Fruit fly (Drosophila melanogaster) whole organism, prepupa: ENCODE results near the gene Qsox2.

Experiments used
- CG10631 ChIP-seq: fragments of 200-800 bp; sonication (Bioruptor generic); optimal IDR thresholded peaks from 2 replicates; lab custom pipeline; 2016; ENCODE audit warnings: missing biosample characterization, missing genetic modification characterization
- CG10669 ChIP-seq: fragments of 200-800 bp; sonication (Bioruptor generic); optimal IDR thresholded peaks from 3 replicates; lab custom pipeline; 2018; ENCODE audit warnings: missing biosample characterization, mild to moderate bottlenecking, missing genetic modification characterization, moderate library complexity
- CG11294 ChIP-seq: fragments of 200-800 bp; sonication (Bioruptor generic); IDR thresholded peaks from 2 replicates; pipeline ENCODE4 v1.3.6; 2022; ENCODE audit warnings: missing biosample characterization, missing genetic modification characterization
- CG11762 ChIP-seq: fragments of 200-800 bp; sonication (Bioruptor generic); optimal IDR thresholded peaks from 3 replicates; lab custom pipeline; 2016; ENCODE audit warnings: missing biosample characterization, missing genetic modification characterization; ENCODE audit not compliant: insufficient read depth
- CG11902 ChIP-seq: fragments of 200-800 bp; sonication (Bioruptor generic); optimal IDR thresholded peaks from 3 replicates; lab custom pipeline; 2016; ENCODE audit warnings: missing biosample characterization, missing genetic modification characterization
- CG15336 ChIP-seq: fragments of 200-800 bp; sonication (Bioruptor generic); IDR thresholded peaks from 2 replicates; pipeline ENCODE4 v1.3.6; 2022; ENCODE audit warnings: missing biosample characterization, missing genetic modification characterization
- CG16779 ChIP-seq: fragments of 200-800 bp; sonication (Bioruptor generic); optimal IDR thresholded peaks from 3 replicates; lab custom pipeline; 2017; ENCODE audit warnings: missing biosample characterization, mild to moderate bottlenecking, missing genetic modification characterization
- CG3919 ChIP-seq: fragments of 200-800 bp; sonication (Bioruptor generic); optimal IDR thresholded peaks from 3 replicates; lab custom pipeline; 2016; ENCODE audit warnings: missing biosample characterization, missing genetic modification characterization
- CG4318 ChIP-seq: fragments of 200-800 bp; sonication (Bioruptor generic); optimal IDR thresholded peaks from 3 replicates; lab custom pipeline; 2017; ENCODE audit warnings: missing biosample characterization, mild to moderate bottlenecking, missing genetic modification characterization
- CG6163 ChIP-seq: fragments of 200-800 bp; sonication (Bioruptor generic); IDR thresholded peaks from 3 replicates; pipeline ENCODE4 v1.3.6; 2022; ENCODE audit warnings: missing biosample characterization, missing genetic modification characterization
- CG6276 ChIP-seq: fragments of 200-800 bp; sonication (Bioruptor generic); optimal IDR thresholded peaks from 2 replicates; lab custom pipeline; 2017; ENCODE audit warnings: missing biosample characterization, mild to moderate bottlenecking, missing genetic modification characterization
- CG6792 ChIP-seq: fragments of 200-800 bp; sonication (Bioruptor generic); optimal IDR thresholded peaks from 3 replicates; lab custom pipeline; 2016; ENCODE audit warnings: missing biosample characterization, missing genetic modification characterization
- CG6854 ChIP-seq: fragments of 200-800 bp; sonication (Bioruptor generic); optimal IDR thresholded peaks from 2 replicates; lab custom pipeline; 2017; ENCODE audit warnings: missing biosample characterization, mild to moderate bottlenecking, missing genetic modification characterization
- CG7368 ChIP-seq: fragments of 200-800 bp; sonication (Bioruptor generic); optimal IDR thresholded peaks from 3 replicates; lab custom pipeline; 2016; ENCODE audit warnings: missing biosample characterization, missing genetic modification characterization
- CG8119 ChIP-seq: fragments of 200-800 bp; sonication (Bioruptor generic); IDR thresholded peaks from 3 replicates; pipeline ENCODE4 v1.3.6; 2022; ENCODE audit warnings: missing biosample characterization, missing genetic modification characterization
- CG8632 ChIP-seq: fragments of 200-800 bp; sonication (Bioruptor generic); optimal IDR thresholded peaks from 3 replicates; lab custom pipeline; 2016; ENCODE audit warnings: missing biosample characterization, missing genetic modification characterization
- CG9139 ChIP-seq: fragments of 200-800 bp; sonication (Bioruptor generic); optimal IDR thresholded peaks from 3 replicates; lab custom pipeline; 2017; ENCODE audit warnings: missing biosample characterization, mild to moderate bottlenecking, missing genetic modification characterization
- Eip75B ChIP-seq: fragments of 200-800 bp; sonication (Bioruptor generic); optimal IDR thresholded peaks from 3 replicates; lab custom pipeline; 2016; ENCODE audit warnings: missing biosample characterization, missing genetic modification characterization
- Eip78C ChIP-seq: fragments of 200-800 bp; sonication (Bioruptor generic); peaks from one replicate; lab custom pipeline; 2016; ENCODE audit warnings: missing biosample characterization, missing genetic modification characterization
- Eip93F ChIP-seq: fragments of 200-800 bp; sonication (Bioruptor generic); optimal IDR thresholded peaks from 2 replicates; lab custom pipeline; 2016; ENCODE audit warnings: missing biosample characterization, mild to moderate bottlenecking, missing genetic modification characterization
- Ets21C ChIP-seq: fragments of 200-800 bp; sonication (Bioruptor generic); optimal IDR thresholded peaks from 3 replicates; lab custom pipeline; 2016; ENCODE audit warnings: missing biosample characterization, missing genetic modification characterization
- Ets96B ChIP-seq: fragments of 200-800 bp; optimal IDR thresholded peaks from 2 replicates; lab custom pipeline; 2019; ENCODE audit warnings: missing biosample characterization, mild to moderate bottlenecking, missing genetic modification characterization, moderate library complexity
- Gug ChIP-seq: fragments of 200-800 bp; sonication (Bioruptor generic); IDR thresholded peaks from 2 replicates; pipeline ENCODE4 v1.3.6; 2022; ENCODE audit warnings: missing biosample characterization, missing genetic modification characterization
- Hr38 ChIP-seq: sonication (Bioruptor generic); optimal IDR thresholded peaks from 2 replicates; lab custom pipeline; 2016; ENCODE audit warnings: missing biosample characterization, missing genetic modification characterization
- Hr4 ChIP-seq: fragments of 200-800 bp; sonication (Bioruptor generic); optimal IDR thresholded peaks from 3 replicates; lab custom pipeline; 2016; ENCODE audit warnings: missing biosample characterization, missing genetic modification characterization
- Lpt ChIP-seq: fragments of 200-800 bp; sonication (Bioruptor generic); optimal IDR thresholded peaks from 3 replicates; lab custom pipeline; 2016; ENCODE audit warnings: missing biosample characterization, missing genetic modification characterization
- Met ChIP-seq: fragments of 200-800 bp; sonication (Bioruptor generic); optimal IDR thresholded peaks from 3 replicates; lab custom pipeline; 2016; ENCODE audit warnings: missing biosample characterization, missing genetic modification characterization
- OdsH ChIP-seq: fragments of 200-800 bp; sonication (Bioruptor generic); optimal IDR thresholded peaks from 3 replicates; lab custom pipeline; 2016; ENCODE audit warnings: missing biosample characterization, missing genetic modification characterization
- Smox ChIP-seq: fragments of 200-800 bp; sonication (Bioruptor generic); optimal IDR thresholded peaks from 3 replicates; lab custom pipeline; 2016; ENCODE audit warnings: missing biosample characterization, missing genetic modification characterization
- Sox14 ChIP-seq: fragments of 200-800 bp; sonication (Bioruptor generic); optimal IDR thresholded peaks from 3 replicates; lab custom pipeline; 2016; ENCODE audit warnings: missing biosample characterization, missing genetic modification characterization
- Sox15 ChIP-seq: fragments of 200-800 bp; sonication (Bioruptor generic); optimal IDR thresholded peaks from 3 replicates; lab custom pipeline; 2016; ENCODE audit warnings: missing biosample characterization, missing genetic modification characterization
- dsx ChIP-seq: fragments of 200-800 bp; optimal IDR thresholded peaks from 3 replicates; lab custom pipeline; 2019; ENCODE audit warnings: missing biosample characterization, mild to moderate bottlenecking, missing genetic modification characterization, moderate library complexity; ENCODE audit not compliant: poor library complexity, severe bottlenecking
- esn ChIP-seq: fragments of 200-800 bp; sonication (Bioruptor generic); optimal IDR thresholded peaks from 2 replicates; lab custom pipeline; 2016; ENCODE audit warnings: missing biosample characterization, mild to moderate bottlenecking, missing genetic modification characterization, moderate library complexity
- fd59A ChIP-seq: fragments of 200-800 bp; sonication (Bioruptor generic); optimal IDR thresholded peaks from 2 replicates; lab custom pipeline; 2017; ENCODE audit warnings: missing biosample characterization, mild to moderate bottlenecking, missing genetic modification characterization, missing genetic modification reagents
- fd85E ChIP-seq: fragments of 200-800 bp; sonication (Bioruptor generic); optimal IDR thresholded peaks from 3 replicates; lab custom pipeline; 2016; ENCODE audit warnings: missing biosample characterization, missing genetic modification characterization
- fkh ChIP-seq: fragments of 200-800 bp; sonication (Bioruptor generic); optimal IDR thresholded peaks from 3 replicates; lab custom pipeline; 2017; ENCODE audit warnings: missing biosample characterization, mild to moderate bottlenecking, missing genetic modification characterization, moderate library complexity
- net ChIP-seq: fragments of 200-800 bp; sonication (Bioruptor generic); optimal IDR thresholded peaks from 3 replicates; lab custom pipeline; 2016; ENCODE audit warnings: missing biosample characterization, missing genetic modification characterization
- pdm3 ChIP-seq: fragments of 200-800 bp; sonication (Bioruptor generic); optimal IDR thresholded peaks from 3 replicates; lab custom pipeline; 2016; ENCODE audit warnings: missing biosample characterization, missing genetic modification characterization
- salr ChIP-seq, 2 experiments: fragments of 200-800 bp; sonication (Bioruptor generic); optimal IDR thresholded peaks; 3 replicates each; lab custom pipeline; 2016 to 2018; ENCODE audit warnings: missing biosample characterization in 2 of 2, missing genetic modification characterization in 2 of 2, mild to moderate bottlenecking in 1 of 2
- ss ChIP-seq, 2 experiments: fragments of 200-800 bp; sonication (Bioruptor generic); optimal IDR thresholded peaks; 2 replicates in 1 of 2; 3 replicates in 1 of 2; lab custom pipeline; 2017 to 2018; ENCODE audit warnings: mild to moderate bottlenecking in 2 of 2, missing biosample characterization in 2 of 2, missing genetic modification characterization in 2 of 2, moderate library complexity in 1 of 2
- svp ChIP-seq: fragments of 200-800 bp; sonication (Bioruptor generic); peaks from one replicate; lab custom pipeline; 2016; ENCODE audit warnings: missing biosample characterization, missing genetic modification characterization
- vri ChIP-seq: fragments of 200-800 bp; sonication (Bioruptor generic); optimal IDR thresholded peaks from 3 replicates; lab custom pipeline; 2016; ENCODE audit warnings: missing biosample characterization, mild to moderate bottlenecking, missing genetic modification characterization

Qsox2 gene

DNA sequence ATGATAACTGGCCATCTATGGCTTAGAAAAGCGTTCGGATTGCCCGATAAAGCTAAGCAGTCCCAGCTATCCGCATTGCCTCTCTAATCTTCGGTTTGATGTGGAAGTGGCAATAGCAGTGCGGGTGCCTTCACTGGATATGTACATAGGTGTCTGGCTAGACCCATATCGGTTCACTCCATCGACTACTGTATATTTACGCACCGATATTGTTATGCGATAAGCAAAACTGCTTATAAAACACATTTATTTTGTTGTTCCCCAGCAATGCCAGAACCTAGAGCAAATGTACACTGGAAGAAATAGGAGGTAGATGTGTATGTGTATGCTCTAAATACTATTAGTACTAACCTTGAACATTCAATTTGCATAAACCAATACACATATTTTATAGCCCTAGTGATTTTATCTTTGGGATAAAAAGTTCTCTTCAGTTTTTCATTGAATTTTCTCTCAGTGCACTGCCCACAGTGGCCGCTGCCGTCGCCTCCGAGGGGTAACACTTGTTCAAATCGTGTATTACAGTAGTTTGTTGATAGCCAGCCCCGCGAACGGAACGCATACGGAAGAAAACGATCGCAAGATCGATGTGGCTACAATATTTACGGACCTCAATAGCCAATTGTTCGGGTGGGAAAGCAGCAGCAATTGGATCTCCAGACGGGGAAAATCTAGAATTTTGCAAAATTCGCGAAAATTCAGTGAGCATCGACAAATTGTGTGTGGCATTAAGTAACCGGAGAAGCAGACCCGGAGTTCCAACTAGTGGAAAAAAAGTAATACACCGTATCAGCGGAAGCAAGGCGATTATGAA, 43.2 kb upstream of the Qsox2 start, which contains the start of gene CG31431 (continued):
- TF ChIP-seq fd85E (GFP tag; lab: Kevin White, UChicago) (no peak), Hr4 (GFP tag; lab: Kevin White, UChicago) (peak; percentile 90), Met (peak; percentile 52), CG11902 (GFP tag; lab: Kevin White, UChicago) (peak; percentile 63), Ets96B (tag; lab: Kevin White, UChicago) (peak; percentile 82), CG16779 (tag; lab: Kevin White, UChicago) (peak; percentile 64), Hr38 (GFP tag; lab: Kevin White, UChicago) (peak; percentile 36), CG6163 (peak; percentile 92), OdsH (peak; percentile 84), Sox15 (GFP tag; lab: Kevin White, UChicago) (peak; percentile 62), CG4318 (peak; percentile 68), Eip78C (GFP tag; lab: Kevin White, UChicago) (peak; percentile 93), CG8119 (peak; percentile 91), pdm3 (GFP tag; lab: Kevin White, UChicago) (peak; percentile 82)

- TF ChIP-seq Eip78C (GFP tag; lab: Kevin White, UChicago) (peak; percentile 56), pdm3 (GFP tag; lab: Kevin White, UChicago) (no peak), fkh (GFP tag; lab: Kevin White, UChicago) (peak; percentile 73)
- TF ChIP-seq, all 60 proteins: peak for 2
Observed at dm6 chr3R:21871348-21871940, 42.1 kb upstream of the Qsox2 start.

dm6 chr3R:21873439-21873838, 40.1 kb upstream of the Qsox2 start, which contains the start of gene CG31178:
Gene CG31178, plus strand, starts transcription at chr3R:21873739.
- TF ChIP-seq CG10631 (GFP tag; lab: Kevin White, UChicago) (no peak), Sox15 (GFP tag; lab: Kevin White, UChicago) (no peak), Hr38 (GFP tag; lab: Kevin White, UChicago) (no peak), Eip75B (GFP tag; lab: Kevin White, UChicago) (no peak), ss (GFP tag; optimal IDR thresholded peaks at IDR 0.05; lab: Kevin White, UChicago) (no peak), CG6792 (GFP tag; lab: Kevin White, UChicago) (no peak), CG10669 (GFP tag; lab: Kevin White, UChicago) (no peak), CG15336 (GFP tag; lab: Robert Waterston, UW) (no peak), Gug (GFP tag; lab: Robert Waterston, UW) (no peak), CG11762 (GFP tag; lab: Kevin White, UChicago) (no peak), CG6276 (no peak), CG7368 (no peak), Ets21C (GFP tag; lab: Kevin White, UChicago) (no peak), vri (no peak), Sox14 (no peak), dsx (GFP tag; lab: Kevin White, UChicago) (no peak), CG11294 (GFP tag; lab: Robert Waterston, UW) (no peak), salr (GFP tag; optimal IDR thresholded peaks at IDR 0.05; lab: Kevin White, UChicago) (no peak), Eip93F (GFP tag; lab: Kevin White, UChicago) (no peak)

- peak; percentile 25 for TF ChIP-seq CG6854 (GFP tag; lab: Kevin White, UChicago)
- peak; percentile 23 for TF ChIP-seq Sox14
- TF ChIP-seq Met = no peak
- peak; percentile 33; the same call in 1 of the 2 replicates for TF ChIP-seq CG11294 (GFP tag; lab: Robert Waterston, UW)
- peak; percentile 37 for TF ChIP-seq CG3919 (GFP tag; lab: Kevin White, UChicago)
- TF ChIP-seq CG9139 (GFP tag; lab: Kevin White, UChicago) = peak; percentile 24
- TF ChIP-seq vri = peak; percentile 83
- peak; percentile 26 for TF ChIP-seq esn (GFP tag; lab: Kevin White, UChicago)
- TF ChIP-seq fkh (GFP tag; lab: Kevin White, UChicago) = peak; percentile 47
- no peak for TF ChIP-seq fd59A
- no peak for TF ChIP-seq CG8632
- TF ChIP-seq fd85E (GFP tag; lab: Kevin White, UChicago) = peak; percentile 17
- peak; percentile 58 for TF ChIP-seq svp (GFP tag; lab: Kevin White, UChicago)
- peak; percentile 80 for TF ChIP-seq Eip78C (GFP tag; lab: Kevin White, UChicago)
- TF ChIP-seq ss (GFP tag; optimal IDR thresholded peaks at IDR 0.05; lab: Kevin White, UChicago) = peak; percentile 22 to 49
- TF ChIP-seq CG15336 (GFP tag; lab: Robert Waterston, UW) = peak; percentile 64
- TF ChIP-seq Lpt (GFP tag; lab: Kevin White, UChicago) = peak; percentile 76
- TF ChIP-seq CG6792 (GFP tag; lab: Kevin White, UChicago) = peak; percentile 17
- TF ChIP-seq Hr4 (GFP tag; lab: Kevin White, UChicago) = no peak
- TF ChIP-seq CG16779 (tag; lab: Kevin White, UChicago) = peak; percentile 5
- TF ChIP-seq Smox (GFP tag; lab: Kevin White, UChicago) = no peak
- peak; percentile 2 for TF ChIP-seq net (GFP tag; lab: Kevin White, UChicago)
Observed at dm6 chr3R:21874982-21875466, 38.5 kb upstream of the Qsox2 start, which contains the start of gene CG6656. Gene CG6656, plus strand, starts transcription at chr3R:21875293.
